Fruit fly (Drosophila melanogaster): ENCODE data around the gene Syt14.

The Syt14 gene

dm6 chr3R:4346636-4347035 is 27.8 kb upstream of the Syt14 start, which contains the start of gene hkb:
hkb (minus strand) TSS chr3R:4346646.
- TF ChIP-seq pad (GFP tag; optimal IDR thresholded peaks at IDR 0.05), result no peak
- TF ChIP-seq Crg-1 (GFP tag; optimal IDR thresholded peaks at IDR 0.05), result no peak
- no peak for TF ChIP-seq CG7045 (GFP tag; optimal IDR thresholded peaks at IDR 0.05)
- no peak for TF ChIP-seq toe (GFP tag; optimal IDR thresholded peaks at IDR 0.05)
- TF ChIP-seq CG11617 (GFP tag; optimal IDR thresholded peaks at IDR 0.05), result no peak
- no peak for TF ChIP-seq tj (GFP tag; optimal IDR thresholded peaks at IDR 0.05)

dm6 chr3R:4341177-4341576 is 22.3 kb upstream of the Syt14 start:
- TF ChIP-seq kay (GFP tag; ENCODE audit: borderline replicate concordance) (no peak), bab1 (GFP tag; optimal IDR thresholded peaks at IDR 0.05) (no peak), CG14711 (tag; optimal IDR thresholded peaks at IDR 0.05) (no peak), pad (GFP tag; optimal IDR thresholded peaks at IDR 0.05) (no peak), tj (GFP tag; optimal IDR thresholded peaks at IDR 0.05) (no peak), ovo (GFP tag; optimal IDR thresholded peaks at IDR 0.05) (no peak), CG7101 (tag; optimal IDR thresholded peaks at IDR 0.05) (no peak)

DNA sequence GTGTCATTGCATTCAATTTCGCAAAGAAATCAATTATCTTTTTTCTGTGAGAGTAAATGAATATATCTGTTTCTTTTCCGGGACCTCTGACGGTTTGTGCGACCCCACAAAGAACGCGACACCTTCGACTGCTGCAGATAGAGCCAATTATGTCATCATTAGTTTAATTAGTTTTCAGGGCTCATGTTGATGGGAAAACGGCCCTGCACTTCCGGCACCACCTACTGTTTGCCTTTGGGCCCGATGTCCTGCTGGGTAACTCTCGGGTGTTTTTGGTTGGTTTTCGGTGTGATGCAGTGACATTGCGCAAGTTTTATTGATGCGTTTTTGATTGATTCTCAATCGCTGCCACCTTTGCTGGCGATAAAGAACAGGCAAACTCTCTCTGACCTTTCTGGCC is 21.3 kb upstream of the Syt14 start:
- TF ChIP-seq CG12768 (GFP tag; optimal IDR thresholded peaks at IDR 0.05) (no peak), Clk (GFP tag; optimal IDR thresholded peaks at IDR 0.05) (no peak), Mnt (GFP tag; optimal IDR thresholded peaks at IDR 0.05) (no peak), pad (GFP tag; optimal IDR thresholded peaks at IDR 0.05) (no peak), cnc (optimal IDR thresholded peaks at IDR 0.05) (no peak), CG11617 (GFP tag; optimal IDR thresholded peaks at IDR 0.05) (no peak), CG1620 (GFP tag; optimal IDR thresholded peaks at IDR 0.05) (no peak), ovo (GFP tag; optimal IDR thresholded peaks at IDR 0.05) (no peak), bab1 (GFP tag; optimal IDR thresholded peaks at IDR 0.05) (no peak), Hr96 (GFP tag; optimal IDR thresholded peaks at IDR 0.05) (no peak), tj (GFP tag; optimal IDR thresholded peaks at IDR 0.05) (no peak), CG33017 (tag; optimal IDR thresholded peaks at IDR 0.05) (no peak), CG14711 (tag; optimal IDR thresholded peaks at IDR 0.05) (no peak), cic (GFP tag; optimal IDR thresholded peaks at IDR 0.05) (no peak), toe (GFP tag; optimal IDR thresholded peaks at IDR 0.05) (no peak), CG5204 (GFP tag; optimal IDR thresholded peaks at IDR 0.05) (no peak), Crg-1 (GFP tag; optimal IDR thresholded peaks at IDR 0.05) (no peak), kay (GFP tag; ENCODE audit: borderline replicate concordance) (no peak)

- TF ChIP-seq bab1 (GFP tag; optimal IDR thresholded peaks at IDR 0.05) (peak; percentile 62), tj (GFP tag; optimal IDR thresholded peaks at IDR 0.05) (peak; percentile 49), kay (GFP tag; ENCODE audit: borderline replicate concordance) (no peak), CG14711 (tag; optimal IDR thresholded peaks at IDR 0.05) (peak; percentile 96)
Measured at dm6 chr3R:4337580-4337979, 18.7 kb upstream of the Syt14 start, which contains the start of the genes Skp2 and CG1103. Skp2 (minus strand) TSS chr3R:4337674. CG1103 (plus strand) TSS chr3R:4337755.

- no peak for TF ChIP-seq tj (GFP tag; optimal IDR thresholded peaks at IDR 0.05)
- no peak for TF ChIP-seq Hr96 (GFP tag; optimal IDR thresholded peaks at IDR 0.05)
- no peak for TF ChIP-seq CG7101 (tag; optimal IDR thresholded peaks at IDR 0.05)
- no peak for TF ChIP-seq CG5204 (GFP tag; optimal IDR thresholded peaks at IDR 0.05)
- TF ChIP-seq ovo (GFP tag; optimal IDR thresholded peaks at IDR 0.05), result no peak
- TF ChIP-seq cnc (optimal IDR thresholded peaks at IDR 0.05), result no peak
- TF ChIP-seq CG1620 (GFP tag; optimal IDR thresholded peaks at IDR 0.05), result no peak
- TF ChIP-seq toe (GFP tag; optimal IDR thresholded peaks at IDR 0.05), result no peak
- TF ChIP-seq Clk (GFP tag; optimal IDR thresholded peaks at IDR 0.05), result no peak
- TF ChIP-seq Crg-1 (GFP tag; optimal IDR thresholded peaks at IDR 0.05), result no peak
- no peak for TF ChIP-seq CG7045 (GFP tag; optimal IDR thresholded peaks at IDR 0.05)
- no peak for TF ChIP-seq CG14711 (tag; optimal IDR thresholded peaks at IDR 0.05)
- no peak for TF ChIP-seq CG33017 (tag; optimal IDR thresholded peaks at IDR 0.05)
- no peak for TF ChIP-seq cic (GFP tag; optimal IDR thresholded peaks at IDR 0.05)
- TF ChIP-seq Mnt (GFP tag; optimal IDR thresholded peaks at IDR 0.05), result no peak
- TF ChIP-seq CG12768 (GFP tag; optimal IDR thresholded peaks at IDR 0.05), result no peak
- TF ChIP-seq bab1 (GFP tag; optimal IDR thresholded peaks at IDR 0.05), result no peak
Measured at dm6 chr3R:4334798-4335197, 15.9 kb upstream of the Syt14 start, which contains the start of gene CG14645. CG14645 (plus strand) TSS chr3R:4335098.

dm6 chr3R:4333964-4334363 is 15.1 kb upstream of the Syt14 start, which contains the start of gene CG9776:
CG9776 (minus strand) TSS chr3R:4334071.
- TF ChIP-seq Crg-1 (GFP tag; optimal IDR thresholded peaks at IDR 0.05) (peak; percentile 50), cnc (optimal IDR thresholded peaks at IDR 0.05) (no peak), Hr96 (GFP tag; optimal IDR thresholded peaks at IDR 0.05) (peak; percentile 47), CG33017 (tag; optimal IDR thresholded peaks at IDR 0.05) (no peak), CG7045 (GFP tag; optimal IDR thresholded peaks at IDR 0.05) (peak; percentile 23), CG1620 (GFP tag; optimal IDR thresholded peaks at IDR 0.05) (peak; percentile 48), toe (GFP tag; optimal IDR thresholded peaks at IDR 0.05) (peak; percentile 59), CG12768 (GFP tag; optimal IDR thresholded peaks at IDR 0.05) (peak; percentile 11), cic (GFP tag; optimal IDR thresholded peaks at IDR 0.05) (no peak), ovo (GFP tag; optimal IDR thresholded peaks at IDR 0.05) (no peak), tj (GFP tag; optimal IDR thresholded peaks at IDR 0.05) (peak; percentile 53), CG5204 (GFP tag; optimal IDR thresholded peaks at IDR 0.05) (no peak), kay (GFP tag; ENCODE audit: borderline replicate concordance) (no peak), CG11617 (GFP tag; optimal IDR thresholded peaks at IDR 0.05) (peak; percentile 28), pad (GFP tag; optimal IDR thresholded peaks at IDR 0.05) (no peak), Clk (GFP tag; optimal IDR thresholded peaks at IDR 0.05) (peak; percentile 6), Mnt (GFP tag; optimal IDR thresholded peaks at IDR 0.05) (peak; percentile 43), CG7101 (tag; optimal IDR thresholded peaks at IDR 0.05) (peak; percentile 55), bab1 (GFP tag; optimal IDR thresholded peaks at IDR 0.05) (peak; percentile 61)

Measured in whole organism, adult.